Fruit fly (Drosophila melanogaster) whole organism: ENCODE measurements around the gene CG6923.

Experiments
- CG8478 ChIP-seq: fragments of >200 bp; optimal IDR thresholded peaks from 2 replicates; lab custom pipeline; 2018; ENCODE audit warnings: inconsistent platforms
- Dll ChIP-seq: fragments of >200 bp; optimal IDR thresholded peaks from 2 replicates; lab custom pipeline; 2017
- EcR ChIP-seq, 2 experiments: fragments of >200 bp; optimal IDR thresholded peaks; 2 replicates each; lab custom pipeline; 2017; ENCODE audit warnings: missing biosample characterization in 2 of 2, missing genetic modification characterization in 2 of 2, missing genetic modification reagents in 2 of 2
- pan ChIP-seq: fragments of >200 bp; optimal IDR thresholded peaks from 2 replicates; lab custom pipeline; 2017
- psq ChIP-seq: fragments of >200 bp; optimal IDR thresholded peaks from 2 replicates; lab custom pipeline; 2017
- usp ChIP-seq: fragments of >200 bp; optimal IDR thresholded peaks from 2 replicates; lab custom pipeline; 2017; ENCODE audit warnings: missing biosample characterization, missing genetic modification characterization, mixed read lengths

DNA sequence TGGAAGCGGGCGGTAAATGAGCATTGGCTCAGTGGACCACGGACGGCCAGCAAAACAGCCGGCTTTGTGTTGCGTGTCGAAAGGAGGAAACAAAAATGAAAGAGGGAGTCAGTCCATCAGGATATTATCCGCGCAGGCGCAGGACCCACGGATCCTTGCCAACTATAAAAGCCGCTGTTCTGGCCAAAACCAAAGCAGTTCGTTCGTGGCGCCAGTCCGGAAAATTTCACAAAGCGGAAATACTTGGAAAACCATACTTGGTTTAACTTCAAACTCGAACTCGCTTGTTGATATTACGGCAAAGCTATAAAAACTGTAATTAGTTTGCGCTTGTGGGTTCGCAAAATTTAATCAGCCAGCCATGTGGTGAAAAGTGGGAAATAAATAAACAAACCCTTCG lies 28.2 kb downstream of the CG6923 start, which contains the start of gene CG12594:
- TF ChIP-seq psq (lab: Kevin White, UChicago) (no peak), EcR (GFP tag; optimal IDR thresholded peaks at IDR 0.05; lab: Kevin White, UChicago) (no peak), usp (GFP tag; lab: Kevin White, UChicago) (no peak), Dll (lab: Kevin White, UChicago) (no peak), CG8478 (lab: Kevin White, UChicago) (no peak), pan (lab: Kevin White, UChicago) (no peak)
